Fruit fly (Drosophila melanogaster): ENCODE data around the gene spir.

dm6 chr2L:20349671-20350539 is 38.9 kb downstream of the spir start, which contains the start of the genes La and RtGEF:
- TF ChIP-seq gce (GFP tag; IDR thresholded peaks at IDR 0.05) = no peak
- TF ChIP-seq CG12219 (GFP tag; optimal IDR thresholded peaks at IDR 0.05) = no peak
- TF ChIP-seq insv (GFP tag; optimal IDR thresholded peaks at IDR 0.05) = peak in 1 of 2 experiments; percentile 21

Measured in whole organism, embryonic.